ENCODE assay signal across 1 worm cellular context in the genomic region with DNA sequence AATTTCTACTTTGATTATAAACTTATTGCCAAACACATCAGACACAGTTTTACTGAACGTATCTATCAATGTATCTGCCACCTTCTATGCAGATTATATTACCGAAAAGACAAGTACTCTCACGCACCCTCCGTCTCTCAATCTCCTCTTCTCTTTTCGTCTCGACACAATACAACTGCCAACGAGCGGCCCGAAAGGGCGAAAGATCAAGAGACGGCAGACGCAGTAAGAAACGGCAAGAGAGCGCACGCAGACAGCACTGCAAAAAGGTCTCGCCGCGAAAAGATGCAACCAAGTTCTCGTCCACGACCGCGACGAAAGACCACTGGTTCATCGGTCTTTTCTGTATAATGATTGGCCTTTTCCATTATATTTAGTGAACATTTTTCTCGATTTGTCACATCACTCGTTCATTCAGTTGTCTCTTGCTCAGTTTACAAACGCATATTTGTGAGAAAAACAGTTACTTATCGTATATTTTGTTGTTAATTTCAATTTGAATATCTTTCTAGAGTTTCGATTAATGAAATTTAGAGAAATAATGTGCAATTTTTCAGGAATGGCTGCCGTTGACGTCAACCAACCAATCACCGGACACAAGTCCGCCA.
TF ChIP-seq lines count a peak whose summit lies in the region.

A gene (plus strand): TSS at position 558 of the 608 bp plus-strand sequence.

TF ChIP-seq in whole organism, L4 larva, 104 proteins besides CTCF, POLR2A, EP300 and RAD21 (continued from another document):
- TF ChIP-seq nhr-11 (tag; optimal IDR thresholded peaks at IDR 0.05; lab: Kevin White, UChicago) (peak; percentile 92), fkh-10 (GFP tag; optimal IDR thresholded peaks at IDR 0.05; lab: Kevin White, UChicago) (peak; percentile 43), nhr-77 (tag; optimal IDR thresholded peaks at IDR 0.05; lab: Kevin White, UChicago) (peak; percentile 93), dmd-6 (GFP tag; IDR thresholded peaks at IDR 0.05; lab: Robert Waterston, UW) (peak; percentile 92), nhr-6 (tag; optimal IDR thresholded peaks at IDR 0.05; lab: Kevin White, UChicago) (peak; percentile 85), zag-1 (tag; optimal IDR thresholded peaks at IDR 0.05; lab: Kevin White, UChicago) (no peak), arid-1 (GFP tag; conservative IDR thresholded peaks at IDR 0.05; lab: Robert Waterston, UW) (peak; percentile 55; the same call in 1 of the 2 replicates), D1046.2 (GFP tag; IDR thresholded peaks at IDR 0.05; lab: Robert Waterston, UW) (no peak), ctbp-1 (GFP tag; IDR thresholded peaks at IDR 0.05; lab: Robert Waterston, UW) (peak; percentile 65), lin-29 (GFP tag; IDR thresholded peaks at IDR 0.05; lab: Robert Waterston, UW) (0 out of 2 replicates have a peak, but pooled peaks have one; percentile 10), tra-1 (GFP tag; IDR thresholded peaks at IDR 0.05; lab: Robert Waterston, UW) (peak; percentile 57; the same call in 1 of the 2 replicates)
